Fruit fly (Drosophila melanogaster): Measurements from ENCODE around the gene Nufip.

The Nufip gene

dm6 chr3L:18792834-18793233 lies 44.7 kb upstream of the Nufip start (continued):
- TF ChIP-seq CG9437 (GFP tag; optimal IDR thresholded peaks at IDR 0.05) (no peak), twi (tag; optimal IDR thresholded peaks at IDR 0.05) (no peak), CG15479 (GFP tag; optimal IDR thresholded peaks at IDR 0.05) (peak; percentile 21), unpg (GFP tag; optimal IDR thresholded peaks at IDR 0.05) (no peak), CG7786 (GFP tag; optimal IDR thresholded peaks at IDR 0.05) (no peak), CG6813 (GFP tag; optimal IDR thresholded peaks at IDR 0.05) (no peak), CG31365 (tag; optimal IDR thresholded peaks at IDR 0.05) (no peak), CG16813 (GFP tag; IDR thresholded peaks at IDR 0.05; ENCODE audit: partially characterized antibody) (no peak), Six4 (GFP tag; optimal IDR thresholded peaks at IDR 0.05) (no peak), ttk (GFP tag; IDR thresholded peaks at IDR 0.05) (no peak), CG4854 (GFP tag; optimal IDR thresholded peaks at IDR 0.05) (no peak), CG15073 (GFP tag; optimal IDR thresholded peaks at IDR 0.05) (no peak), CG12391 (tag; optimal IDR thresholded peaks at IDR 0.05) (no peak), CG1832 (GFP tag; optimal IDR thresholded peaks at IDR 0.05) (peak; percentile 24), Max (GFP tag; optimal IDR thresholded peaks at IDR 0.05) (no peak), CG2875 (GFP tag; optimal IDR thresholded peaks at IDR 0.05) (no peak), CTCF (GFP tag; optimal IDR thresholded peaks at IDR 0.05) (no peak), CG33213 (GFP tag; optimal IDR thresholded peaks at IDR 0.05) (no peak), jigr1 (GFP tag; IDR thresholded peaks at IDR 0.05) (no peak), CG17361 (GFP tag; IDR thresholded peaks at IDR 0.05) (no peak), CG32532 (GFP tag; IDR thresholded peaks at IDR 0.05) (0 out of 2 replicates have a peak, but pooled peaks have one; percentile 23), Lim3 (GFP tag; IDR thresholded peaks at IDR 0.05) (no peak), CG6272 (GFP tag; IDR thresholded peaks at IDR 0.05) (no peak), Bdp1 (GFP tag; optimal IDR thresholded peaks at IDR 0.05) (no peak), ap (GFP tag; IDR thresholded peaks at IDR 0.05) (no peak), kni (GFP tag; optimal IDR thresholded peaks at IDR 0.05) (no peak), D (optimal IDR thresholded peaks at IDR 0.05) (no peak), D (GFP tag; optimal IDR thresholded peaks at IDR 0.05) (no peak), CG18011 (GFP tag; optimal IDR thresholded peaks at IDR 0.05) (no peak), CG7928 (GFP tag; optimal IDR thresholded peaks at IDR 0.05) (no peak), lmd (GFP tag; IDR thresholded peaks at IDR 0.05) (no peak), Dbx (GFP tag; IDR thresholded peaks at IDR 0.05) (0 out of 3 replicates have a peak, but pooled peaks have one; percentile 14), cad (GFP tag; optimal IDR thresholded peaks at IDR 0.05) (no peak), CG33557 (GFP tag; optimal IDR thresholded peaks at IDR 0.05) (no peak), peb (GFP tag; IDR thresholded peaks at IDR 0.05) (no peak), Mes4 (GFP tag; optimal IDR thresholded peaks at IDR 0.05) (no peak), CG3995 (GFP tag; optimal IDR thresholded peaks at IDR 0.05) (no peak), CG15696 (tag; optimal IDR thresholded peaks at IDR 0.05) (no peak), yki (optimal IDR thresholded peaks at IDR 0.05) (peak; percentile 41), CG6791 (GFP tag; IDR thresholded peaks at IDR 0.05; ENCODE audit: partially characterized antibody) (no peak), shn (GFP tag; optimal IDR thresholded peaks at IDR 0.05) (no peak), C15 (GFP tag; IDR thresholded peaks at IDR 0.05) (no peak), CG3407 (GFP tag; optimal IDR thresholded peaks at IDR 0.05) (no peak), ftz-f1 (GFP tag; optimal IDR thresholded peaks at IDR 0.05) (no peak), nom (GFP tag; optimal IDR thresholded peaks at IDR 0.05) (peak; percentile 15), Ssrp (tag; optimal IDR thresholded peaks at IDR 0.05) (no peak), CG1024 (GFP tag; IDR thresholded peaks at IDR 0.05) (no peak), crol (GFP tag; IDR thresholded peaks at IDR 0.05) (no peak), CG12769 (tag; optimal IDR thresholded peaks at IDR 0.05) (no peak), CG13296 (GFP tag; optimal IDR thresholded peaks at IDR 0.05) (no peak), CG30403 (GFP tag; optimal IDR thresholded peaks at IDR 0.05) (no peak), CG11093 (GFP tag; IDR thresholded peaks at IDR 0.05) (no peak), CG8388 (GFP tag; optimal IDR thresholded peaks at IDR 0.05) (no peak)

All from whole organism, embryonic.